Worm (Caenorhabditis elegans): ENCODE data around the gene T25B9.2.

The T25B9.2 gene

DNA sequence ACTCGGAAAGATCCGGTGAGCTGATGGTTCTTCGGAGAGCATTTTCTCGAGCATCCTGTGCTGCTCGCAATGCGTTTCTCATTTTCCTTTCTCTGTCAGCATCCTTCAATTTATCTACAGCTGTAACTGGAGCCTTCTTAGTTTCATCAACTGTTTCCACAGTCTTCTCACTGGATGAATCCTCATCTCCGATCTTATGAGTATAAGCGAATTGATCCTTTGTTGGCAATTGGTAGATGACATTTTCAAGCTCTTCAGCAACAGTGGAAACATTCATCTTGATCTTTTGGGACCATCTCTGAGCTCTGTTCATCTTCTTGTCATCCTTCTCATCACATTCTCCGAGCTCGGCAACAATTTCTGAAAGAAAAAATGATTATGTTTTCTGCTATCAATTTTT lies 27.7 kb upstream of the T25B9.2 start:
- no peak for TF ChIP-seq ztf-23 (GFP tag; IDR thresholded peaks at IDR 0.05)
- TF ChIP-seq cog-1 (tag; optimal IDR thresholded peaks at IDR 0.05) = no peak
- TF ChIP-seq tab-1 (GFP tag; IDR thresholded peaks at IDR 0.05) = no peak
- no peak for TF ChIP-seq med-1 (GFP tag; optimal IDR thresholded peaks at IDR 0.05; ENCODE audit: insufficient read depth)
- no peak for TF ChIP-seq ref-1 (GFP tag; conservative IDR thresholded peaks at IDR 0.05)
- no peak for TF ChIP-seq klf-2 (GFP tag; conservative IDR thresholded peaks at IDR 0.05)
- no peak for TF ChIP-seq T22C8.4 (GFP tag; IDR thresholded peaks at IDR 0.05)
- TF ChIP-seq ztf-29 (GFP tag; IDR thresholded peaks at IDR 0.05) = no peak
- TF ChIP-seq flt-1 (GFP tag; IDR thresholded peaks at IDR 0.05) = no peak

DNA sequence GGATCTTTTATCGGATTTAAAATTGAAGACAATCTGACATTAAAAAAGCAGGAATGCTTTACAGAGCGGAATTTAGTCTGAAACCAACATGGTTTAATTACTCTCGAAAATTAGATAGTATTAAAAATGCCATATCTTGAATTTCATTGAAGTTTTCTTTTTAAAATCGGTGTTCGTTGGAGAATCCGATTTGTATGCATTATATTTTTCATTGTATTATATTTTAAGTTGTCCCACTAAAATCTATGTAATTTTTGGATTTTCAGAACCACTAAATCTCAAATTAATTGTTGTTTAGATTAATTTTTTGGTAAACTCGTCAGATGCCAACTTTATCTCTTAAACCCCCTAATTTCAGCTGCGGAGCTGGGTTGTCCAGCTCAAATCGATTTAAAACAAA lies 26.9 kb upstream of the T25B9.2 start:
- no peak for TF ChIP-seq flt-1 (GFP tag; IDR thresholded peaks at IDR 0.05)
- no peak for TF ChIP-seq ztf-23 (GFP tag; IDR thresholded peaks at IDR 0.05)
- no peak for TF ChIP-seq cog-1 (tag; optimal IDR thresholded peaks at IDR 0.05)
- no peak for TF ChIP-seq med-1 (GFP tag; optimal IDR thresholded peaks at IDR 0.05; ENCODE audit: insufficient read depth)
- TF ChIP-seq T22C8.4 (GFP tag; IDR thresholded peaks at IDR 0.05) = no peak
- no peak for TF ChIP-seq ztf-29 (GFP tag; IDR thresholded peaks at IDR 0.05)
- TF ChIP-seq tab-1 (GFP tag; IDR thresholded peaks at IDR 0.05) = no peak
- TF ChIP-seq klf-2 (GFP tag; conservative IDR thresholded peaks at IDR 0.05) = no peak
- TF ChIP-seq ref-1 (GFP tag; conservative IDR thresholded peaks at IDR 0.05) = no peak

DNA sequence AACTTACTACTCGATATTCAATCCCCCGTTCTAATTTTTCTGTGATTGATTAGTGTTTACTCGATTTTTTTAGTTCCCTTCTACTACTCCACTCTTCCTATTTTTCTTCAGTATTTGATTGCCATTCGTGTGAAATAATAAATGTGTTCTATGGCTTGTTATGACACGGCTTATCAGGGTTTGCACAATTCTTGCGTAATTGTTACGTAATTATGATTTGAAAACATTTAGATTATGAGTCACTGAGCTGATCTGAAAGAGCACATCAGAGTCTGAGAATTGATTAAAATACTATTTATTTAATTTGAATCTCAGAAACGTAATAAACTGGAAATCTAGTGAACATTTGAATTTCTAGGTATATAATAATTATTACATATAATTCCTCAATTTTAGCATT lies 26.0 kb upstream of the T25B9.2 start:
- TF ChIP-seq flt-1 (GFP tag; IDR thresholded peaks at IDR 0.05) (no peak), tab-1 (GFP tag; IDR thresholded peaks at IDR 0.05) (no peak), ztf-29 (GFP tag; IDR thresholded peaks at IDR 0.05) (no peak), ref-1 (GFP tag; conservative IDR thresholded peaks at IDR 0.05) (no peak), T22C8.4 (GFP tag; IDR thresholded peaks at IDR 0.05) (no peak), med-1 (GFP tag; optimal IDR thresholded peaks at IDR 0.05; ENCODE audit: insufficient read depth) (no peak), ztf-23 (GFP tag; IDR thresholded peaks at IDR 0.05) (no peak), cog-1 (tag; optimal IDR thresholded peaks at IDR 0.05) (no peak), klf-2 (GFP tag; conservative IDR thresholded peaks at IDR 0.05) (no peak)

DNA sequence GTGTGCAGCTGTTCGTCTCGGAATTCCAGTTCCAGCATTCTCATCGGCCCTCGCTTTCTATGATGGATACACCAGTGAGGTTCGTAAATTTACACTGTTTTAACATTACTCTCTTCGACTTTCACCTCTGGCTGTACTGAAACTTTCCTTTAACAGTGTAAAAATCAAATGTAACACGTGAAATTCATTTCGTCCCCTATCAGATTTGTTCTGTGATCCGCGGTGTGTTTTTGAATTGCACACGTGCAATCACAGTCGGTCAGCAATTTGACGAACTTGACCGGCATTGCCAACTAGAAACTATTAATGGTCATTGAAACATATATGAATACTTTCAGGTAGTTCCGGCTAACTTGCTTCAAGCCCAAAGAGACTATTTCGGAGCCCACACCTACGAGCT lies 25.4 kb upstream of the T25B9.2 start:
- no peak for TF ChIP-seq klf-2 (GFP tag; conservative IDR thresholded peaks at IDR 0.05)
- no peak for TF ChIP-seq tab-1 (GFP tag; IDR thresholded peaks at IDR 0.05)
- TF ChIP-seq ztf-23 (GFP tag; IDR thresholded peaks at IDR 0.05) = no peak
- TF ChIP-seq flt-1 (GFP tag; IDR thresholded peaks at IDR 0.05) = no peak
- no peak for TF ChIP-seq med-1 (GFP tag; optimal IDR thresholded peaks at IDR 0.05; ENCODE audit: insufficient read depth)
- no peak for TF ChIP-seq T22C8.4 (GFP tag; IDR thresholded peaks at IDR 0.05)
- no peak for TF ChIP-seq ztf-29 (GFP tag; IDR thresholded peaks at IDR 0.05)
- no peak for TF ChIP-seq ref-1 (GFP tag; conservative IDR thresholded peaks at IDR 0.05)
- no peak for TF ChIP-seq cog-1 (tag; optimal IDR thresholded peaks at IDR 0.05)

DNA sequence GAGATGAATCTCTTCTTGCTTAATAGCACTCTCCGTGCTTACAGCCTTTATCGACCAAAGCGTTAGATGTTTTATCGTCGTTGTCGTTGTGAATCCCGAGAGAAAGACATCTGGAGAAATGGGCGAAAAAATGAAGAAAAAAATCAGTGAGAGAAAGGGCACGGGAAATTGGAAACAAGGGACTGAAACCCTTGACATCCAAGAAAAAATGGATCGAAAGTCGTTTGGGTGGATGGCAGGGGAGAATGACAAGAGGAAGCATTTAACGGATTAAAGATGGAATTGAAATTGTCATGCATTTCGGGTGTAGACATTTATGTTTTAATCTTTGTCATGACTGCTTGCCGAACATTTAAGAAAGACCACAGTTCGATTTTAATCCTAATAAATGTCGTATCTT lies 22.2 kb upstream of the T25B9.2 start, which contains the start of gene inpp-1:
Gene inpp-1 (minus strand): TSS at position 101 of the 400 bp plus-strand sequence.
- TF ChIP-seq T22C8.4 (GFP tag; IDR thresholded peaks at IDR 0.05) = no peak
- TF ChIP-seq ztf-23 (GFP tag; IDR thresholded peaks at IDR 0.05) = no peak
- no peak for TF ChIP-seq med-1 (GFP tag; optimal IDR thresholded peaks at IDR 0.05; ENCODE audit: insufficient read depth)
- no peak for TF ChIP-seq ztf-29 (GFP tag; IDR thresholded peaks at IDR 0.05)
- TF ChIP-seq cog-1 (tag; optimal IDR thresholded peaks at IDR 0.05) = no peak
- TF ChIP-seq tab-1 (GFP tag; IDR thresholded peaks at IDR 0.05) = no peak

DNA sequence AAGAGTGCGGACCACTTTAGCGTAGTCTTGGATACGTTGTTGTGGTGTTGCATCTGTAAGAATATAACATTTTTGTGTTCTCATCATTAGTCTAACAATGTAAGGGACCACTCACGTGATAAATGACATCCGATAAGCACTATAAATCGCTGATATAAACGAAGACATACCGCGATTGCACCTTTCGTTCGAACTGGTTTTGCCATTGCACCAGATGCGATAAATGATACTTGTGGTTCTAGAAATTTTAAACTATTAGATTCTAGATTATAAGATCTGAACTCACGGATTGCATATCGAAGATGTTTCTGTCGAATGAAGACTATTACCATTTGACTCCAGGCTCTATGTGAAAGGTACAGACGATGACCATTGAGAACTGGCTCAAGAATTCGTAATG lies 19.7 kb upstream of the T25B9.2 start:
- no peak for TF ChIP-seq ztf-29 (GFP tag; IDR thresholded peaks at IDR 0.05)
- no peak for TF ChIP-seq med-1 (GFP tag; optimal IDR thresholded peaks at IDR 0.05; ENCODE audit: insufficient read depth)

DNA sequence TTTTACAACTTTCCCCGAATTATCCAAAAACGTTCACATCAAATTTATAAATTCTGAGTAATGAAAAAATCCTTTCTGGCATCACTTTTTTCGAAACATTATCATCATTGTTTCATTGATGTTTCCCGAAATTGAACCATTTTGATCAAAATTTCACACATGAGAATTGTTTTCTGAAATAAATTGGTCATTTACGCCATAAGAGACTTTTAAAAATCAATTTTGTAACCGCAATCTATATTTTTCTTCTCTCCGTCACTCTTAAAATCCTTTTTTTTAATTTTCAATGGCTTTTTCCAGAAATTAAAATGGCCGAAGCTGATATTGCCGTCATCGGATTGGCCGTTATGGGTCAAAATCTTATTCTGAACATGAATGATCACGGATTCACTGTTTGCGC lies 17.7 kb upstream of the T25B9.2 start, which contains the start of gene T25B9.9:
Gene T25B9.9 (plus strand): TSS at position 301 of the 400 bp plus-strand sequence.
- TF ChIP-seq ref-1 (GFP tag; conservative IDR thresholded peaks at IDR 0.05) (no peak), tab-1 (GFP tag; IDR thresholded peaks at IDR 0.05) (no peak), ztf-23 (GFP tag; IDR thresholded peaks at IDR 0.05) (no peak), klf-2 (GFP tag; conservative IDR thresholded peaks at IDR 0.05) (no peak), ztf-29 (GFP tag; IDR thresholded peaks at IDR 0.05) (no peak), cog-1 (tag; optimal IDR thresholded peaks at IDR 0.05) (no peak), med-1 (GFP tag; optimal IDR thresholded peaks at IDR 0.05; ENCODE audit: insufficient read depth) (no peak), flt-1 (GFP tag; IDR thresholded peaks at IDR 0.05) (no peak), T22C8.4 (GFP tag; IDR thresholded peaks at IDR 0.05) (no peak)

DNA sequence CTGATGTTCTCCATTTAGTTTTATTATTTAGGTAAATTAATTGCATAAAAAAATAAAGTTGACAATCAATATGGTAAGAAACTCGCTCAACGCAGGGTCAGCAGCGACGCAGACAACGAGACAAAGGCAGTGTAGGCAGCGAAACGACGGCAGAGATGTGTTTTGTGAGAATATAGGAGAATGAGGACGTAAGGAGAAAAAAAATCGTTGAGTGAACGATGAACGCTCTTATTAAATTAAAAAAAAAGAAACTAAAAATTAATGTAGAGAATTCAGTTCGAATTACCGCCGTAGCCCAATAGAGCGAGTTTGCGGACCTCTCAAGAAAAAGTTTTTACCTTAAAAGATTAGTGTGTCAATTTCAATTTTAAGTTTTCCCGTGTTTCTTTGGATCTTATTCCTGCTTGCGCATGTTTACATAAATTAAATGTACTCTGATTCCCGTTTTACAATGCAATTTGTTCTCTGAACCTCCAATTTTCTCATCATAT lies 16.6 kb upstream of the T25B9.2 start, which contains the start of gene T25B9.8:
Gene T25B9.8 (minus strand): TSS at position 51 of the 491 bp plus-strand sequence.
- TF ChIP-seq ztf-23 (GFP tag; IDR thresholded peaks at IDR 0.05) = no peak
- TF ChIP-seq klf-2 (GFP tag; conservative IDR thresholded peaks at IDR 0.05) = no peak
- TF ChIP-seq med-1 (GFP tag; optimal IDR thresholded peaks at IDR 0.05; ENCODE audit: insufficient read depth) = no peak
- TF ChIP-seq T22C8.4 (GFP tag; IDR thresholded peaks at IDR 0.05) = no peak
- TF ChIP-seq cog-1 (tag; optimal IDR thresholded peaks at IDR 0.05) = no peak
- no peak for TF ChIP-seq tab-1 (GFP tag; IDR thresholded peaks at IDR 0.05)
- no peak for TF ChIP-seq ztf-29 (GFP tag; IDR thresholded peaks at IDR 0.05)
- no peak for TF ChIP-seq flt-1 (GFP tag; IDR thresholded peaks at IDR 0.05)
- TF ChIP-seq ref-1 (GFP tag; conservative IDR thresholded peaks at IDR 0.05) = no peak

DNA sequence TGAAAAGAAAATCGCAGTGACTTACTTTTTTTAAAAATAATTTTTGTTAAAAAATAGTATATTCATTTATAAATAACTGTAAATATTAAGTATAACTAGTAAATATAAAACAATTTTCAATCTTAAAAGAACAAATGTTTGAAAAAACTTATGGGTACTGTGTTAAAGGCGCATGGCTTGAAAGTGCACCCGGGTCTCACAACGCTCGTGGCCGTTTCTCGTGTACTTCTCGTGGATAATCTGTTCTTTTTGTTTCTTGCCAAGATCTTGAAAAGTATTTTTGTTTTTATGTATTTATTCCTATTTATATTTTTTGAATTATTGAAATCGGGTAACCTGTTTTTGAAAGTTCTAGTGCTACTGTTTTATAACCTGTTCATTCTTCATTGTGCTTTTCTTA lies 14.4 kb upstream of the T25B9.2 start:
- TF ChIP-seq klf-2 (GFP tag; conservative IDR thresholded peaks at IDR 0.05) = no peak
- no peak for TF ChIP-seq flt-1 (GFP tag; IDR thresholded peaks at IDR 0.05)
- TF ChIP-seq ztf-23 (GFP tag; IDR thresholded peaks at IDR 0.05) = no peak
- no peak for TF ChIP-seq T22C8.4 (GFP tag; IDR thresholded peaks at IDR 0.05)
- TF ChIP-seq ztf-29 (GFP tag; IDR thresholded peaks at IDR 0.05) = no peak
- TF ChIP-seq cog-1 (tag; optimal IDR thresholded peaks at IDR 0.05) = no peak
- no peak for TF ChIP-seq ref-1 (GFP tag; conservative IDR thresholded peaks at IDR 0.05)
- TF ChIP-seq med-1 (GFP tag; optimal IDR thresholded peaks at IDR 0.05; ENCODE audit: insufficient read depth) = no peak
- no peak for TF ChIP-seq tab-1 (GFP tag; IDR thresholded peaks at IDR 0.05)

DNA sequence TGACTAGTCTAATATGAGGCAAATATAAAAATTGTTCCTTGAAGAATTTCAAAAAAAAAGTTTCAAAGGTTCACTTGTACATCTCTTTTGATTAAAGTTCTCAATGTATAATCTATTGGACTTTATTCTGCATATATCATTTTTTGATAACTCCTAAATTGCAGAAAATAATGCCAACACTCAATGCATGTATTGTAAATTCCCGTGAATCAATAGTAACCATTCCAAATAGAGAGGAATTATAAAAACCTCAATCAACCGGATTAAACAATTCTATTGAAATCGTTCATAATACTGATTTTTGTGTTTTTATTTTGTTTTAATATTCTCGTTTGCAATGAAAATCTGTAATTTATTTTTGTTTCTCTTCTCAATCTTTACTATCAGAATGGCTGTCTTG lies 13.4 kb upstream of the T25B9.2 start, which contains the start of gene T25B9.12:
Gene T25B9.12 (plus strand): TSS at position 301 of the 400 bp plus-strand sequence.
- TF ChIP-seq med-1 (GFP tag; optimal IDR thresholded peaks at IDR 0.05; ENCODE audit: insufficient read depth) = no peak
- TF ChIP-seq ref-1 (GFP tag; conservative IDR thresholded peaks at IDR 0.05) = no peak
- TF ChIP-seq ztf-29 (GFP tag; IDR thresholded peaks at IDR 0.05) = no peak
- TF ChIP-seq cog-1 (tag; optimal IDR thresholded peaks at IDR 0.05) = no peak
- TF ChIP-seq ztf-23 (GFP tag; IDR thresholded peaks at IDR 0.05) = no peak
- TF ChIP-seq T22C8.4 (GFP tag; IDR thresholded peaks at IDR 0.05) = no peak
- no peak for TF ChIP-seq tab-1 (GFP tag; IDR thresholded peaks at IDR 0.05)
- TF ChIP-seq flt-1 (GFP tag; IDR thresholded peaks at IDR 0.05) = no peak
- no peak for TF ChIP-seq klf-2 (GFP tag; conservative IDR thresholded peaks at IDR 0.05)
